Fruit fly (Drosophila melanogaster) whole organism, embryonic: ENCODE data around the gene hry.

ENCODE experiments used
- CG10979 ChIP-seq: fragments of 200-800 bp; sonication (Bioruptor generic); optimal IDR thresholded peaks from 2 replicates; lab custom pipeline; 2018; ENCODE audit warnings: missing biosample characterization, mild to moderate bottlenecking, missing genetic modification characterization, moderate library complexity
- CG11085 ChIP-seq: fragments of 200-800 bp; sonication (Bioruptor generic); IDR thresholded peaks from 2 replicates; pipeline ENCODE4 v1.3.6; 2022; ENCODE audit warnings: missing biosample characterization, missing genetic modification characterization
- CG12769 ChIP-seq: fragments of 200-800 bp; sonication (Bioruptor generic); optimal IDR thresholded peaks from 2 replicates; lab custom pipeline; 2019; ENCODE audit warnings: missing biosample characterization, mild to moderate bottlenecking, missing genetic modification characterization, moderate library complexity
- CG13287 ChIP-seq: fragments of 200-800 bp; sonication (Bioruptor generic); IDR thresholded peaks from 2 replicates; pipeline ENCODE4 v1.3.6; 2022; ENCODE audit warnings: missing biosample characterization, missing genetic modification characterization; ENCODE audit not compliant: partially characterized antibody
- CG16815 ChIP-seq: fragments of 200-800 bp; sonication (Bioruptor generic); optimal IDR thresholded peaks from 3 replicates; lab custom pipeline; 2017; ENCODE audit warnings: missing biosample characterization, mild to moderate bottlenecking, missing genetic modification characterization
- CG17612 ChIP-seq: fragments of 200-800 bp; sonication (Bioruptor generic); IDR thresholded peaks from 2 replicates; pipeline ENCODE4 v1.3.6; 2022; ENCODE audit warnings: missing biosample characterization, missing genetic modification characterization
- CG4404 ChIP-seq: fragments of 200-800 bp; sonication (Bioruptor generic); IDR thresholded peaks from 2 replicates; pipeline ENCODE4 v1.3.6; 2022; ENCODE audit warnings: missing biosample characterization, missing genetic modification characterization
- br ChIP-seq: fragments of >200 bp; optimal IDR thresholded peaks from 2 replicates; lab custom pipeline; 2017
- danr ChIP-seq: fragments of 200-800 bp; sonication (Bioruptor generic); IDR thresholded peaks from 2 replicates; pipeline ENCODE4 v1.3.6; 2022; ENCODE audit warnings: missing biosample characterization, missing genetic modification characterization

dm6 chr3L:8653572-8653971 is 22.0 kb upstream of the hry start:
- TF ChIP-seq CG4404 (no peak), br (lab: Kevin White, UChicago) (no peak), CG16815 (GFP tag; lab: Kevin White, UChicago) (no peak), CG12769 (tag; lab: Kevin White, UChicago) (no peak), CG11085 (GFP tag; lab: Robert Waterston, UW) (no peak), CG17612 (GFP tag; lab: Robert Waterston, UW) (no peak), CG13287 (no peak), CG10979 (tag; lab: Kevin White, UChicago) (no peak), danr (GFP tag; lab: Robert Waterston, UW) (no peak)
